Worm (Caenorhabditis elegans) whole organism, late embryonic: ENCODE data around the gene T05A8.7.

Experiments
- ama-1 ChIP-seq: fragments of 150-350 bp; optimal IDR thresholded peaks from 2 replicates; lab custom pipeline; 2014
- ceh-14 ChIP-seq: sonication (generic microtip); optimal IDR thresholded peaks from 2 replicates; lab custom pipeline; 2016; ENCODE audit warnings: missing genotype, missing genetic modification characterization, missing compliant biosample characterization
- ceh-45 ChIP-seq: fragments of 200-800 bp; sonication (Bioruptor generic); IDR thresholded peaks from 2 replicates; pipeline ENCODE4 v1.3.6; 2022; ENCODE audit warnings: missing genetic modification reagents, missing genetic modification characterization, missing compliant biosample characterization
- ceh-6 ChIP-seq: fragments of 200-800 bp; sonication (Bioruptor generic); optimal IDR thresholded peaks from 2 replicates; lab custom pipeline; 2018; ENCODE audit warnings: mild to moderate bottlenecking, missing genetic modification characterization, missing compliant biosample characterization
- nfya-1 ChIP-seq: sonication (generic microtip); optimal IDR thresholded peaks from 2 replicates; lab custom pipeline; 2017; ENCODE audit warnings: missing genetic modification characterization, mild to moderate bottlenecking, missing compliant biosample characterization, antibody characterized with exemption, moderate library complexity
- nhr-11 ChIP-seq: fragments of 150-350 bp; optimal IDR thresholded peaks from 2 replicates; lab custom pipeline; 2014; ENCODE audit warnings: missing biosample characterization, missing genetic modification characterization
- pha-4 ChIP-seq: fragments of 150-350 bp; optimal IDR thresholded peaks from 2 replicates; lab custom pipeline; 2018; ENCODE audit warnings: missing biosample characterization, missing genetic modification reagents, missing genetic modification characterization
- tbx-7 ChIP-seq: sonication (generic microtip); optimal IDR thresholded peaks from 2 replicates; lab custom pipeline; 2016; ENCODE audit warnings: missing genotype, missing genetic modification characterization, missing compliant biosample characterization
- ttx-3 ChIP-seq: sonication (generic microtip); optimal IDR thresholded peaks from 2 replicates; lab custom pipeline; 2016; ENCODE audit warnings: missing genetic modification reagents, missing genetic modification characterization, missing compliant biosample characterization
- unc-55 ChIP-seq: sonication (generic microtip); optimal IDR thresholded peaks from 2 replicates; lab custom pipeline; 2017; ENCODE audit warnings: missing biosample characterization, missing genetic modification reagents, missing genetic modification characterization

- TF ChIP-seq pha-4, result no peak
- no peak for TF ChIP-seq ceh-6 (GFP tag; lab: Kevin White, UChicago)
- no peak for TF ChIP-seq tbx-7
- no peak for TF ChIP-seq ceh-14 (tag; lab: Kevin White, UChicago)
- no peak for TF ChIP-seq nfya-1 (tag; lab: Kevin White, UChicago)
- no peak for TF ChIP-seq unc-55 (GFP tag; lab: Kevin White, UChicago)
- no peak for TF ChIP-seq ama-1
- no peak for TF ChIP-seq ttx-3 (tag; lab: Kevin White, UChicago)
- no peak for TF ChIP-seq ceh-45 (GFP tag; lab: Robert Waterston, UW)
- TF ChIP-seq nhr-11, result no peak
Measured at ce11 chrII:2783380-2783779, 41.2 kb upstream of the T05A8.7 start.
